Worm (Caenorhabditis elegans) whole organism, L1 larva: ENCODE results near the gene sulp-8.

ENCODE experiments used
- C04F5.9 ChIP-seq: sonication (generic microtip); optimal IDR thresholded peaks from 2 replicates; lab custom pipeline; 2016; ENCODE audit warnings: missing genetic modification characterization, missing compliant biosample characterization
- C34B4.2 ChIP-seq: sonication (generic microtip); optimal IDR thresholded peaks from 2 replicates; lab custom pipeline; 2017; ENCODE audit warnings: mild to moderate bottlenecking, missing genetic modification characterization, missing compliant biosample characterization
- F16B12.6 ChIP-seq: fragments of 150-350 bp; optimal IDR thresholded peaks from 2 replicates; lab custom pipeline; 2014; ENCODE audit warnings: missing biosample characterization, missing genetic modification characterization
- alr-1 ChIP-seq: fragments of 200-800 bp; sonication (Bioruptor generic); optimal IDR thresholded peaks from 2 replicates; lab custom pipeline; 2018; ENCODE audit warnings: borderline replicate concordance, mild to moderate bottlenecking, missing genetic modification characterization, missing compliant biosample characterization
- ceh-8 ChIP-seq: fragments of 200-800 bp; sonication (Bioruptor generic); optimal IDR thresholded peaks from 2 replicates; lab custom pipeline; 2018; ENCODE audit warnings: mild to moderate bottlenecking, missing genetic modification characterization, moderate library complexity, missing compliant biosample characterization
- ceh-82 ChIP-seq, 3 experiments: fragments of 150-350 bp in 1 of 3; sonication (generic microtip) in 2 of 3; optimal IDR thresholded peaks; 2 replicates each; lab custom pipeline; 2014 to 2017; ENCODE audit warnings: missing biosample characterization in 3 of 3, missing genetic modification characterization in 3 of 3
- dsc-1 ChIP-seq: sonication (generic microtip); optimal IDR thresholded peaks from 2 replicates; lab custom pipeline; 2016; ENCODE audit warnings: mild to moderate bottlenecking, missing genetic modification characterization, missing compliant biosample characterization
- efl-1 ChIP-seq, 4 experiments: fragments of 150-350 bp; optimal IDR thresholded peaks in 3 of 4; peaks in 1 of 4; 1 replicate in 1 of 4; 2 replicates in 3 of 4; lab custom pipeline; 2014; ENCODE audit warnings: missing biosample characterization in 2 of 4, missing genetic modification characterization in 2 of 4, missing genetic modification reagents in 2 of 4
- egl-13 ChIP-seq: sonication (generic microtip); optimal IDR thresholded peaks from 2 replicates; lab custom pipeline; 2016; ENCODE audit warnings: missing genotype, missing genetic modification reagents, missing genetic modification characterization, missing compliant biosample characterization
- elt-2 ChIP-seq: sonication (generic microtip); optimal IDR thresholded peaks from 2 replicates; lab custom pipeline; 2016; ENCODE audit warnings: missing genetic modification characterization, mild to moderate bottlenecking, inconsistent platforms, missing compliant biosample characterization, missing genetic modification reagents
- fkh-8 ChIP-seq: sonication (generic microtip); optimal IDR thresholded peaks from 2 replicates; lab custom pipeline; 2016; ENCODE audit warnings: mild to moderate bottlenecking, missing genetic modification characterization, missing compliant biosample characterization
- hlh-17 ChIP-seq: fragments of 200-800 bp; sonication (Bioruptor generic); optimal IDR thresholded peaks from 2 replicates; lab custom pipeline; 2018; ENCODE audit warnings: missing genetic modification characterization, mild to moderate bottlenecking, missing compliant biosample characterization, moderate library complexity, borderline replicate concordance
- irx-1 ChIP-seq: sonication (generic microtip); optimal IDR thresholded peaks from 2 replicates; lab custom pipeline; 2016; ENCODE audit warnings: missing genetic modification characterization, missing compliant biosample characterization
- isw-1 ChIP-seq: fragments of 200-800 bp; sonication (Bioruptor generic); IDR thresholded peaks from 2 replicates; pipeline ENCODE4 v1.3.6; 2022; ENCODE audit warnings: missing genetic modification characterization, missing compliant biosample characterization
- jun-1 ChIP-seq: fragments of 150-350 bp; optimal IDR thresholded peaks from 2 replicates; lab custom pipeline; 2014; ENCODE audit warnings: missing biosample characterization, missing genetic modification reagents, missing genetic modification characterization
- lin-15B ChIP-seq: fragments of 150-350 bp; sonication (generic microtip); optimal IDR thresholded peaks from 3 replicates; lab custom pipeline; 2014; ENCODE audit warnings: missing biosample characterization, missing genetic modification characterization
- lin-35 ChIP-seq, 2 experiments: fragments of 150-350 bp; optimal IDR thresholded peaks; 2 replicates each; lab custom pipeline; 2014; ENCODE audit warnings: missing biosample characterization in 2 of 2, missing genetic modification characterization in 2 of 2, missing genetic modification reagents in 2 of 2
- lir-3 ChIP-seq: sonication (generic microtip); optimal IDR thresholded peaks from 2 replicates; lab custom pipeline; 2016; ENCODE audit warnings: mild to moderate bottlenecking, missing genetic modification characterization, moderate library complexity, missing compliant biosample characterization; ENCODE audit not compliant: poor library complexity
- lsy-2 ChIP-seq, 2 experiments: fragments of 150-350 bp; optimal IDR thresholded peaks; 2 replicates each; lab custom pipeline; 2014; ENCODE audit warnings: missing biosample characterization in 2 of 2, missing genetic modification characterization in 2 of 2
- mab-9 ChIP-seq: fragments of 200-800 bp; sonication (Bioruptor generic); IDR thresholded peaks from 2 replicates; pipeline ENCODE4 v1.3.6; 2022; ENCODE audit warnings: missing genetic modification reagents, missing genetic modification characterization, missing compliant biosample characterization
- mep-1 ChIP-seq: fragments of 150-350 bp; optimal IDR thresholded peaks from 2 replicates; lab custom pipeline; 2014; ENCODE audit warnings: missing biosample characterization, missing genetic modification characterization
- nhr-12 ChIP-seq: sonication (generic microtip); optimal IDR thresholded peaks from 2 replicates; lab custom pipeline; 2017; ENCODE audit warnings: missing biosample characterization, missing genetic modification characterization
- nhr-20 ChIP-seq: sonication (generic microtip); optimal IDR thresholded peaks from 2 replicates; lab custom pipeline; 2016; ENCODE audit warnings: mild to moderate bottlenecking, missing genetic modification characterization, missing compliant biosample characterization
- nhr-28 ChIP-seq: fragments of 150-350 bp; optimal IDR thresholded peaks from 2 replicates; lab custom pipeline; 2014; ENCODE audit warnings: missing biosample characterization, missing genetic modification characterization
- nhr-47 ChIP-seq: sonication (generic microtip); optimal IDR thresholded peaks from 2 replicates; lab custom pipeline; 2016; ENCODE audit warnings: mild to moderate bottlenecking, missing genetic modification characterization, moderate library complexity, missing compliant biosample characterization
- nhr-71 ChIP-seq: sonication (generic microtip); optimal IDR thresholded peaks from 2 replicates; lab custom pipeline; 2016; ENCODE audit warnings: mild to moderate bottlenecking, missing genetic modification characterization, moderate library complexity, missing compliant biosample characterization
- nhr-77 ChIP-seq: fragments of 150-350 bp; optimal IDR thresholded peaks from 2 replicates; lab custom pipeline; 2014; ENCODE audit warnings: missing biosample characterization, missing genetic modification characterization
- pax-3 ChIP-seq: fragments of 200-800 bp; sonication (Bioruptor generic); optimal IDR thresholded peaks from 2 replicates; lab custom pipeline; 2018; ENCODE audit warnings: mild to moderate bottlenecking, missing genetic modification characterization, moderate library complexity, missing compliant biosample characterization
- pqm-1 ChIP-seq: sonication (generic microtip); optimal IDR thresholded peaks from 3 replicates; lab custom pipeline; 2017; ENCODE audit warnings: missing biosample characterization, missing genetic modification characterization
- rnt-1 ChIP-seq: sonication (generic microtip); optimal IDR thresholded peaks from 2 replicates; lab custom pipeline; 2016; ENCODE audit warnings: mild to moderate bottlenecking, missing genetic modification characterization, moderate library complexity, missing compliant biosample characterization
- snpc-4 ChIP-seq: fragments of 150-350 bp; optimal IDR thresholded peaks from 2 replicates; lab custom pipeline; 2014; ENCODE audit warnings: missing biosample characterization, missing genetic modification characterization
- snu-23 ChIP-seq: sonication (generic microtip); optimal IDR thresholded peaks from 2 replicates; lab custom pipeline; 2016; ENCODE audit warnings: missing genetic modification characterization, missing compliant biosample characterization
- sox-4 ChIP-seq: sonication (generic microtip); optimal IDR thresholded peaks from 2 replicates; lab custom pipeline; 2016; ENCODE audit warnings: missing genetic modification characterization, missing compliant biosample characterization
- sptf-1 ChIP-seq: fragments of 150-350 bp; optimal IDR thresholded peaks from 2 replicates; lab custom pipeline; 2014; ENCODE audit warnings: missing biosample characterization, missing genetic modification characterization
- tbx-2 ChIP-seq: sonication (generic microtip); optimal IDR thresholded peaks from 2 replicates; lab custom pipeline; 2016; ENCODE audit warnings: missing genetic modification characterization, missing compliant biosample characterization
- tlp-1 ChIP-seq: fragments of 150-350 bp; optimal IDR thresholded peaks from 2 replicates; lab custom pipeline; 2014; ENCODE audit warnings: missing biosample characterization, missing genetic modification characterization
- unc-130 ChIP-seq: fragments of 150-350 bp; optimal IDR thresholded peaks from 2 replicates; lab custom pipeline; 2017; ENCODE audit warnings: missing biosample characterization, missing genetic modification characterization, inconsistent platforms
- unc-30 ChIP-seq: sonication (generic microtip); optimal IDR thresholded peaks from 2 replicates; lab custom pipeline; 2017; ENCODE audit warnings: missing biosample characterization, missing genetic modification characterization
- unc-62 ChIP-seq: fragments of 150-350 bp; optimal IDR thresholded peaks from 2 replicates; lab custom pipeline; 2014; ENCODE audit warnings: missing biosample characterization, missing genetic modification reagents, missing genetic modification characterization
- ztf-11 ChIP-seq, 2 experiments: sonication (generic microtip); optimal IDR thresholded peaks; 2 replicates each; lab custom pipeline; 2016 to 2017; ENCODE audit warnings: missing genetic modification characterization in 2 of 2, missing biosample characterization in 1 of 2, missing compliant biosample characterization in 1 of 2
- ztf-4 ChIP-seq: fragments of 150-350 bp; optimal IDR thresholded peaks from 2 replicates; lab custom pipeline; 2014; ENCODE audit warnings: missing biosample characterization, missing genetic modification characterization

Gene sulp-8

DNA sequence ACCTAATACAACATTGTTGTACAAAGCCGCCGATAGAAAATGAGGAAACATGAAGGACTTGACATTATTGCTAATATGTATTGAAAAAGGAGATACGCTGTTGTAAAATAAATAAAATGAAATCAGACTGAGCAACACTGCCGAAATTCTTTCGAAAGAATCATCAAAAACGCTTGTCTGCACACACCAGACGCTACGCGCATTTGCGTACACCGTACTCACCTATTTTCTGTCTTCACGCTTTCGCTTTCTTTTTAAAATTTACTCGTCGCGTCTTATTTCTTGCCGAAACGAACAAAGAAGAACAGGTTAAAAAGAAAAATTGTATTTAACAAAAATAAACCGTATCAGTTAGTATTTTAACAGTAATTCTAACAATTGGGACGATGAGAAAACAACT lies 17.3 kb upstream of the sulp-8 start (continued):
- TF ChIP-seq ceh-82 (tag; optimal IDR thresholded peaks at IDR 0.05; lab: Kevin White, UChicago) (peak in 1 of 3 experiments; percentile 59), tlp-1 (tag; lab: Kevin White, UChicago) (no peak), dsc-1 (tag; lab: Kevin White, UChicago) (no peak), C34B4.2 (tag; lab: Kevin White, UChicago) (no peak), tbx-2 (tag; lab: Kevin White, UChicago) (no peak), nhr-47 (no peak), pax-3 (tag; lab: Kevin White, UChicago) (no peak), snpc-4 (tag; lab: Kevin White, UChicago) (no peak), rnt-1 (tag; lab: Kevin White, UChicago) (peak; percentile 35), fkh-8 (no peak), egl-13 (tag; lab: Kevin White, UChicago) (no peak), nhr-20 (tag; lab: Kevin White, UChicago) (peak; percentile 45), nhr-77 (tag; lab: Kevin White, UChicago) (no peak), nhr-12 (tag; lab: Kevin White, UChicago) (no peak), snu-23 (GFP tag; lab: Kevin White, UChicago) (peak; percentile 65), sox-4 (tag; lab: Kevin White, UChicago) (no peak), isw-1 (GFP tag; lab: Robert Waterston, UW) (no peak), mab-9 (GFP tag; lab: Robert Waterston, UW) (no peak), hlh-17 (GFP tag; lab: Kevin White, UChicago) (no peak), nhr-71 (tag; lab: Kevin White, UChicago) (no peak), lsy-2 (tag; optimal IDR thresholded peaks at IDR 0.05; lab: Kevin White, UChicago) (peak; percentile 73 to 94), lir-3 (no peak), C04F5.9 (tag; lab: Kevin White, UChicago) (no peak), ztf-4 (tag; lab: Kevin White, UChicago) (no peak), elt-2 (no peak), nhr-28 (tag; lab: Kevin White, UChicago) (no peak), ceh-8 (GFP tag; lab: Kevin White, UChicago) (no peak), alr-1 (tag; lab: Kevin White, UChicago) (no peak), sptf-1 (tag; lab: Kevin White, UChicago) (no peak), F16B12.6 (tag; lab: Kevin White, UChicago) (peak; percentile 93)
- TF ChIP-seq, all 84 proteins: peak for 22

DNA sequence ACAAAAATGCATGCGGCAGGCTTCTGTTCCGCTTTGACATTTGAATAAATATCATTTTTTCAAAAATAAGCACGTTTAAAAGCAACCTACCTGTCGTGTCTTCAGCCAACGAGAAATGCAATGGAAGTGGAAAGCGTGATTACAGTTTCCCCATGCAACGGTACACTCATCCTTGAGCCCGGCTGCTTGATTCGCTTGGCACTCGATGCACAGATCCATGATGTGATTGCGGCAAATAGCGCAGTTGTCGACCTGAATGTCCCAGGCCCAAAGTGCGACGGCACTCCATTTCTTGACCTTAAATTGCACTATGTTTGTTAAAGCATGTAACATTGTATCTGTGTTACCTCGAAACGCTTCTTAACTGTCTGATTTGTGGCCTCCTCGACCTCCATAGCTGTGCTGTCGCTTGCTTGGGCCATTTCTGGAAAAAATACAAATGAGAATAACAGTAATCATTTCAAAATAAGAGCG lies 16.7 kb upstream of the sulp-8 start, which contains the start of gene rbx-1:
Gene rbx-1, minus strand, starts transcription at position 424 of the 474 bp plus-strand sequence.
- TF ChIP-seq efl-1 (optimal IDR thresholded peaks at IDR 0.05; lab: Kevin White, UChicago) (no peak), efl-1 (GFP tag; optimal IDR thresholded peaks at IDR 0.05 in 1 of 2; lab: Kevin White, UChicago) (peak in 1 of 2 experiments; percentile 91), ztf-11 (tag; optimal IDR thresholded peaks at IDR 0.05; lab: Kevin White, UChicago) (no peak)

DNA sequence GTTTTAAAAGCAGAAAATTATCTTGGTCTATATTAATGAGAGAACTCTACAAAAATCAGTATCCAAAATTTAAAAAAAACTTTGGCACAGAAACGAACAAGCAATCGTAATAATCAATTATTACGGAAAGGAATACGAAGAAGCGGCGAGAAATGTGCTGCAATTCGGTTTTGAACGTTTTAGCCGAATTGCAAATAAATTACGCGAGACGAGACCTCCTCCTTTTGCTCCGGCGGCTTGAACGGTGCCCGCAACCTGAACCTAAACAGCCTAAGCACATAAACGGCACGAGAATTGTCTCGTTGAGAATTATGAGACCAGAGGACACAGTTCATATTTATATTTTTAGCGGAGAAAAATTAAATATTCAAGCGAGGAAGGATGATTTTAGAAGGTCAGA lies 15.9 kb upstream of the sulp-8 start:
- no peak for TF ChIP-seq mep-1
- no peak for TF ChIP-seq nhr-28 (tag; lab: Kevin White, UChicago)
- TF ChIP-seq lin-35 (GFP tag; optimal IDR thresholded peaks at IDR 0.05; lab: Kevin White, UChicago), result no peak
- no peak for TF ChIP-seq unc-62 (GFP tag; lab: Kevin White, UChicago)
- TF ChIP-seq unc-130 (tag; lab: Kevin White, UChicago), result no peak
- TF ChIP-seq lsy-2 (tag; optimal IDR thresholded peaks at IDR 0.05; lab: Kevin White, UChicago), result no peak
- TF ChIP-seq nhr-77 (tag; lab: Kevin White, UChicago), result no peak
- no peak for TF ChIP-seq irx-1
- TF ChIP-seq jun-1, result no peak
- TF ChIP-seq unc-30, result no peak
- TF ChIP-seq lin-15B (tag; lab: Kevin White, UChicago), result no peak
- no peak for TF ChIP-seq sox-4 (tag; lab: Kevin White, UChicago)
- TF ChIP-seq fkh-8, result no peak
- no peak for TF ChIP-seq pqm-1 (tag; lab: Kevin White, UChicago)
